Worm (Caenorhabditis elegans): ENCODE measurements around the gene Y53F4B.14.

Y53F4B.14 gene

ce11 chrII:15025599-15026164, 12.1 kb upstream of the Y53F4B.14 start, which contains the start of gene cmtr-1 (continued):
- TF ChIP-seq ceh-30 (tag; optimal IDR thresholded peaks at IDR 0.05) (no peak), pax-1 (tag; optimal IDR thresholded peaks at IDR 0.05) (peak; percentile 74), pha-4 (tag; optimal IDR thresholded peaks at IDR 0.05) (no peak), nfya-1 (tag; optimal IDR thresholded peaks at IDR 0.05) (peak; percentile 78), ztf-16 (tag; optimal IDR thresholded peaks at IDR 0.05) (peak; percentile 96), mec-3 (tag; optimal IDR thresholded peaks at IDR 0.05; ENCODE audit: borderline replicate concordance) (no peak), unc-42 (tag; optimal IDR thresholded peaks at IDR 0.05) (peak; percentile 47), sox-2 (GFP tag; IDR thresholded peaks at IDR 0.05) (no peak), pha-2 (tag; optimal IDR thresholded peaks at IDR 0.05) (no peak), ceh-19 (GFP tag; optimal IDR thresholded peaks at IDR 0.05) (no peak), ahr-1 (tag; optimal IDR thresholded peaks at IDR 0.05) (no peak), fkh-10 (GFP tag; optimal IDR thresholded peaks at IDR 0.05) (no peak), syd-9 (tag; optimal IDR thresholded peaks at IDR 0.05) (no peak), ceh-14 (tag; optimal IDR thresholded peaks at IDR 0.05) (no peak), ceh-31 (tag; optimal IDR thresholded peaks at IDR 0.05) (peak; percentile 48), hlh-13 (GFP tag; optimal IDR thresholded peaks at IDR 0.05) (no peak)

- no peak for TF ChIP-seq fkh-10 (GFP tag; optimal IDR thresholded peaks at IDR 0.05)
- TF ChIP-seq ceh-6 (GFP tag; optimal IDR thresholded peaks at IDR 0.05) = no peak
- no peak for TF ChIP-seq pros-1 (tag; optimal IDR thresholded peaks at IDR 0.05)
- no peak for TF ChIP-seq ahr-1 (tag; optimal IDR thresholded peaks at IDR 0.05)
- no peak for TF ChIP-seq zip-5 (tag; optimal IDR thresholded peaks at IDR 0.05)
Measured at ce11 chrII:15026389-15026788, 11.4 kb upstream of the Y53F4B.14 start.

ce11 chrII:15039104-15039503, 1.3 kb downstream of the Y53F4B.14 start, which contains the start of gene trip-4:
trip-4 (plus strand) TSS chrII:15039404.
- no peak for TF ChIP-seq pat-9 (tag; optimal IDR thresholded peaks at IDR 0.05)

- TF ChIP-seq rnt-1 (tag; optimal IDR thresholded peaks at IDR 0.05) (no peak), zip-5 (tag; optimal IDR thresholded peaks at IDR 0.05) (no peak), ceh-24 (tag; optimal IDR thresholded peaks at IDR 0.05) (no peak)
Measured at ce11 chrII:15042310-15042709, 4.5 kb downstream of the Y53F4B.14 start.

ce11 chrII:15042783-15043182, 5.0 kb downstream of the Y53F4B.14 start:
- TF ChIP-seq ceh-31 (tag; optimal IDR thresholded peaks at IDR 0.05) = peak; percentile 1
- peak; percentile 24 for TF ChIP-seq ceh-18 (tag; optimal IDR thresholded peaks at IDR 0.05)

- TF ChIP-seq tbx-2 (tag; optimal IDR thresholded peaks at IDR 0.05) = peak; percentile 6
- TF ChIP-seq unc-42 (tag; optimal IDR thresholded peaks at IDR 0.05) = peak; percentile 11
- TF ChIP-seq ceh-18 (tag; optimal IDR thresholded peaks at IDR 0.05) = peak; percentile 0
Measured at ce11 chrII:15043850-15044249, 6.1 kb downstream of the Y53F4B.14 start.

- TF ChIP-seq Y22D7AL.16 (tag; optimal IDR thresholded peaks at IDR 0.05) = no peak
- TF ChIP-seq mec-3 (tag; optimal IDR thresholded peaks at IDR 0.05; ENCODE audit: borderline replicate concordance) = peak; percentile 9
- peak; percentile 33 for TF ChIP-seq sdc-2 (tag; optimal IDR thresholded peaks at IDR 0.05)
- no peak for TF ChIP-seq che-1 (tag; optimal IDR thresholded peaks at IDR 0.05)
- TF ChIP-seq C08G9.2 (tag; optimal IDR thresholded peaks at IDR 0.05) = peak; percentile 20
Measured at ce11 chrII:15058282-15058681, 20.5 kb downstream of the Y53F4B.14 start, which contains the start of gene Y53F4B.17. Y53F4B.17 (plus strand) TSS chrII:15058656.

- TF ChIP-seq dve-1 (tag; optimal IDR thresholded peaks at IDR 0.05) = no peak
- no peak for TF ChIP-seq F13H6.1 (tag; optimal IDR thresholded peaks at IDR 0.05)
- no peak for TF ChIP-seq C08G9.2 (tag; optimal IDR thresholded peaks at IDR 0.05)
- no peak for TF ChIP-seq syd-9 (tag; optimal IDR thresholded peaks at IDR 0.05)
- no peak for TF ChIP-seq hlh-30 (tag; optimal IDR thresholded peaks at IDR 0.05; ENCODE audit: insufficient read depth)
- TF ChIP-seq pag-3 (tag; optimal IDR thresholded peaks at IDR 0.05; ENCODE audit: borderline replicate concordance) = no peak
- no peak for TF ChIP-seq ceh-2 (tag; optimal IDR thresholded peaks at IDR 0.05)
- no peak for TF ChIP-seq pat-9 (tag; optimal IDR thresholded peaks at IDR 0.05)
- no peak for TF ChIP-seq rnt-1 (tag; optimal IDR thresholded peaks at IDR 0.05)
- no peak for TF ChIP-seq lin-11 (tag; optimal IDR thresholded peaks at IDR 0.05)
- no peak for TF ChIP-seq T23F11.4 (GFP tag; optimal IDR thresholded peaks at IDR 0.05)
- TF ChIP-seq sox-4 (tag; optimal IDR thresholded peaks at IDR 0.05) = no peak
- TF ChIP-seq ceh-31 (tag; optimal IDR thresholded peaks at IDR 0.05) = no peak
- TF ChIP-seq nfya-1 (tag; optimal IDR thresholded peaks at IDR 0.05) = no peak
- no peak for TF ChIP-seq sdc-2 (tag; optimal IDR thresholded peaks at IDR 0.05)
- TF ChIP-seq ets-4 (tag; optimal IDR thresholded peaks at IDR 0.05) = no peak
- no peak for TF ChIP-seq hlh-15 (tag; optimal IDR thresholded peaks at IDR 0.05)
Measured at ce11 chrII:15071571-15071970, 33.8 kb downstream of the Y53F4B.14 start, which contains the start of gene Y53F4B.18. Y53F4B.18 (minus strand) TSS chrII:15071671.

Measured in whole organism, late embryonic.